Worm (Caenorhabditis elegans) whole organism, early embryonic: ENCODE measurements around the gene srt-43.

Experiments used
- B0310.2 ChIP-seq: sonication (generic microtip); optimal IDR thresholded peaks from 2 replicates; lab custom pipeline; 2016; ENCODE audit warnings: mild to moderate bottlenecking, missing genetic modification characterization, missing compliant biosample characterization
- F13C5.2 ChIP-seq: sonication (generic microtip); optimal IDR thresholded peaks from 2 replicates; lab custom pipeline; 2017; ENCODE audit warnings: mild to moderate bottlenecking, missing genetic modification characterization, inconsistent platforms, missing compliant biosample characterization
- aly-1 ChIP-seq: sonication (generic microtip); optimal IDR thresholded peaks from 2 replicates; lab custom pipeline; 2016; ENCODE audit warnings: missing genetic modification characterization, missing compliant biosample characterization
- ama-1 ChIP-seq: fragments of 150-350 bp; optimal IDR thresholded peaks from 2 replicates; lab custom pipeline; 2014
- ceh-13 ChIP-seq: fragments of 200-800 bp; sonication (Bioruptor generic); optimal IDR thresholded peaks from 2 replicates; lab custom pipeline; 2018; ENCODE audit warnings: mild to moderate bottlenecking, missing genetic modification characterization, missing compliant biosample characterization
- ceh-36 ChIP-seq: sonication (generic microtip); optimal IDR thresholded peaks from 2 replicates; lab custom pipeline; 2016; ENCODE audit warnings: missing genetic modification characterization, inconsistent platforms, missing compliant biosample characterization
- ets-7 ChIP-seq: sonication (generic microtip); optimal IDR thresholded peaks from 2 replicates; lab custom pipeline; 2016; ENCODE audit warnings: missing genotype, missing genetic modification characterization, missing compliant biosample characterization
- flt-1 ChIP-seq: fragments of 200-800 bp; sonication (Bioruptor generic); IDR thresholded peaks from 2 replicates; pipeline ENCODE4 v1.3.6; 2022; ENCODE audit warnings: missing genetic modification characterization, missing compliant biosample characterization
- hmbx-1 ChIP-seq: sonication (generic microtip); optimal IDR thresholded peaks from 2 replicates; lab custom pipeline; 2016; ENCODE audit warnings: mild to moderate bottlenecking, missing genetic modification characterization, missing compliant biosample characterization
- hmg-4 ChIP-seq: fragments of 200-800 bp; sonication (Bioruptor generic); optimal IDR thresholded peaks from 2 replicates; lab custom pipeline; 2018; ENCODE audit warnings: mild to moderate bottlenecking, missing genetic modification characterization, missing compliant biosample characterization
- hnd-1 ChIP-seq: sonication (generic microtip); optimal IDR thresholded peaks from 2 replicates; lab custom pipeline; 2016; ENCODE audit warnings: missing genetic modification characterization, missing compliant biosample characterization
- pes-1 ChIP-seq: fragments of 200-800 bp; sonication (Bioruptor generic); IDR thresholded peaks from 2 replicates; pipeline ENCODE4 v1.3.6; 2022; ENCODE audit warnings: missing genetic modification reagents, missing genetic modification characterization, missing compliant biosample characterization
- scrt-1 ChIP-seq: fragments of 200-800 bp; sonication (Bioruptor generic); IDR thresholded peaks from 2 replicates; pipeline ENCODE4 v1.3.6; 2022; ENCODE audit warnings: missing genetic modification characterization, missing compliant biosample characterization
- sea-1 ChIP-seq: fragments of 200-800 bp; sonication (Bioruptor generic); conservative IDR thresholded peaks from 2 replicates; pipeline ENCODE4 v1.3.6; 2022; ENCODE audit warnings: missing genetic modification characterization, missing compliant biosample characterization
- tbx-11 ChIP-seq: fragments of 200-800 bp; sonication (Bioruptor generic); IDR thresholded peaks from 2 replicates; pipeline ENCODE4 v1.3.6; 2022; ENCODE audit warnings: missing genetic modification characterization, missing compliant biosample characterization
- tbx-37 ChIP-seq: fragments of 200-800 bp; sonication (Bioruptor generic); conservative IDR thresholded peaks from 2 replicates; pipeline ENCODE4 v1.3.6; 2022; ENCODE audit warnings: missing genetic modification reagents, missing genetic modification characterization, missing compliant biosample characterization
- tra-4 ChIP-seq: sonication (generic microtip); optimal IDR thresholded peaks from 2 replicates; lab custom pipeline; 2017; ENCODE audit warnings: missing genetic modification characterization, missing compliant biosample characterization

The srt-43 gene

DNA sequence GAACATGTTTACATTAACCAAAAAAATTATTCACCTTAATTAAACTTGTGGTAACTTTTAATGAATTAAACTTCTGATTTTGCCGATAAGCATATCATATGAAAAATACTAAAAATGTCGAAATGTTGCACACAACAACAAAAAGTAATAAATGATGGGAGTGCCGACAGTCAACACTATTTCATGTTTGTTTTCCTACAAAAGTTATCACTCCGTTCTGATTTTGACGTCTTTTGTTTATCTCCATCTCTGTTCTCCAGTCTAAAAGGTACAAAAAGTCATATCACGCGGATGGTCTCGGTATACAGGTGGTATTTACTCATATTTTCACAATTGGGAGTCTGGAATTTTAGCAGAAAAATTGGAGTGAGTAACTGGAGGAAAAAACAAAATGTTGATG is 46.3 kb downstream of the srt-43 start:
- TF ChIP-seq tra-4 (tag; lab: Kevin White, UChicago) (no peak), ama-1 (lab: Kevin White, UChicago) (no peak), hnd-1 (tag; lab: Kevin White, UChicago) (no peak), sea-1 (GFP tag; lab: Robert Waterston, UW) (no peak), hmg-4 (GFP tag; lab: Kevin White, UChicago) (no peak), scrt-1 (GFP tag; lab: Robert Waterston, UW) (no peak), flt-1 (no peak), hmbx-1 (tag; lab: Kevin White, UChicago) (no peak), F13C5.2 (tag; lab: Kevin White, UChicago) (no peak), B0310.2 (tag; lab: Kevin White, UChicago) (no peak)

ce11 chrV:12816672-12817071 is 47.6 kb downstream of the srt-43 start:
- no peak for TF ChIP-seq ceh-36 (tag; lab: Kevin White, UChicago)
- TF ChIP-seq F13C5.2 (tag; lab: Kevin White, UChicago): no peak
- TF ChIP-seq hmg-4 (GFP tag; lab: Kevin White, UChicago): no peak
- no peak for TF ChIP-seq sea-1 (GFP tag; lab: Robert Waterston, UW)

- TF ChIP-seq tbx-11 (no peak), hmbx-1 (tag; lab: Kevin White, UChicago) (no peak), tbx-37 (no peak), ceh-13 (no peak), flt-1 (no peak), hnd-1 (tag; lab: Kevin White, UChicago) (no peak), sea-1 (GFP tag; lab: Robert Waterston, UW) (no peak), tra-4 (tag; lab: Kevin White, UChicago) (no peak)
Observed at ce11 chrV:12818486-12818885, 49.4 kb downstream of the srt-43 start.

DNA sequence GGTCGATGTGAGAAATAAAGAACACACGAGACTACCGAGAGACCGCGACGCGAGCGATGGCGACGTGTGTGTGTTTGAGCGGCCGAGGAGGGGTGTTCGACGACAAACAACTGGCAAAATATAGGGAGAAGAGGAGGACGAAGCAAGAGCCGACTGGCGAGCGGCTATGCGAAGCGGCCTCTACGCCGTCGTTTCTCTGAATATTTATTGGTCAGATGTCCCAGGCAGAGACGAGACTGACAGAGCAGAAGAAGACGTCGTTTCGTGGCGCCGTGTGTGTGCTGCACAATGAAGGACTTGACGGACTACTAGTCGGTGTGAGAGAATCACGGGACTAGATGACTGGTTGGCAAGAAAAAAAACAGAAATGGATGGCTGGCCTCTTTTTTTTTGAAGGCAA is 50.1 kb downstream of the srt-43 start:
- no peak for TF ChIP-seq B0310.2 (tag; lab: Kevin White, UChicago)
- TF ChIP-seq hmbx-1 (tag; lab: Kevin White, UChicago): no peak
- no peak for TF ChIP-seq hmg-4 (GFP tag; lab: Kevin White, UChicago)

DNA sequence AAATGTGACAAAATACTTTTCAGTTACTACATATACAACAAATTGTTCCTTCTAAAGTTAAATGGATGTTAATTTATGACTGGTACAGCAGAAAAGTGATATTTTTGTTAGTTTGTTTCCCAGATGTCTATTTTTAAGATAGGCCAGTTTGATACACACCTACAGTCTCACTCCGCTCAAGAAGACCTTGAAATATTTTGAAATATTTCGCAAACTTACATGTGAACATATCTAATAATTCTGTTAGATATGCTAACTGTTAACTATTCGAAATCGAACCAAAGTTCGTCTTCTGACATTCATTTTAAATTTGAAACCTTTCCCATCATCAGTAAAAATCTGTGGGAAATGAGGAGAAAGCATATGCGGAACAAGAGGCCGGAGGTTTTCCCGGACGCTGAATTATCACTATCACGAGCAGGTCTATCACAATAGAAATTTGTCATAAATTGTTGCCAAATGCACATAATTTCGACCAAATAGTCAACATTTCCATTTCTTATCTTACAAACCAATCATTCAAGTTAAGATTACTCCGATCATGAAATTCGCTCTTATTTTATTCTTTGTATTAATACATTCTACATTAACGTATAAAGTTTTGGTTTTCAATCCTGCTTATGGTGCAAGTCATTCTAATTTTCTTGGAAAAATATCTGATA is 50.9 kb downstream of the srt-43 start, which contains the start of the genes ZC443.4 and ugt-18:
Gene ZC443.4, minus strand, starts transcription at position 95 of the 662 bp plus-strand sequence.
Gene ugt-18, plus strand, starts transcription at position 469 of the 662 bp plus-strand sequence.
- TF ChIP-seq tbx-37 (no peak), tra-4 (tag; lab: Kevin White, UChicago) (no peak), pes-1 (no peak), sea-1 (GFP tag; lab: Robert Waterston, UW) (no peak), B0310.2 (tag; lab: Kevin White, UChicago) (no peak), hmbx-1 (tag; lab: Kevin White, UChicago) (no peak), ama-1 (lab: Kevin White, UChicago) (no peak), ceh-36 (tag; lab: Kevin White, UChicago) (no peak), ceh-13 (no peak), hmg-4 (GFP tag; lab: Kevin White, UChicago) (no peak), F13C5.2 (tag; lab: Kevin White, UChicago) (no peak), scrt-1 (GFP tag; lab: Robert Waterston, UW) (no peak), ets-7 (tag; lab: Kevin White, UChicago) (no peak), flt-1 (no peak), tbx-11 (no peak), aly-1 (tag; lab: Kevin White, UChicago) (no peak), hnd-1 (tag; lab: Kevin White, UChicago) (no peak)
